Worm (Caenorhabditis elegans) whole organism, L3 larva: ENCODE results near the gene hot-3.

Source experiments
- R02D3.7 ChIP-seq: fragments of 150-350 bp; optimal IDR thresholded peaks from 2 replicates; lab custom pipeline; 2014; ENCODE audit warnings: missing biosample characterization, missing genetic modification characterization
- aly-2 ChIP-seq: fragments of 150-350 bp; optimal IDR thresholded peaks from 2 replicates; lab custom pipeline; 2014; ENCODE audit warnings: missing biosample characterization, missing genetic modification characterization
- ama-1 ChIP-seq: fragments of 150-350 bp; optimal IDR thresholded peaks from 2 replicates; lab custom pipeline; 2018
- fkh-10 ChIP-seq: sonication (generic microtip); optimal IDR thresholded peaks from 2 replicates; lab custom pipeline; 2017; ENCODE audit warnings: missing biosample characterization, missing genetic modification reagents, missing genetic modification characterization
- nhr-237 ChIP-seq: fragments of 150-350 bp; optimal IDR thresholded peaks from 2 replicates; lab custom pipeline; 2014; ENCODE audit warnings: missing biosample characterization, missing genetic modification characterization
- nhr-77 ChIP-seq: fragments of 150-350 bp; optimal IDR thresholded peaks from 2 replicates; lab custom pipeline; 2014; ENCODE audit warnings: missing biosample characterization, missing genetic modification characterization
- snpc-4 ChIP-seq: fragments of 150-350 bp; optimal IDR thresholded peaks from 2 replicates; lab custom pipeline; 2014; ENCODE audit warnings: missing biosample characterization, missing genetic modification characterization
- unc-62 ChIP-seq: fragments of 150-350 bp; sonication (generic microtip); optimal IDR thresholded peaks from 4 replicates; lab custom pipeline; 2014; ENCODE audit warnings: missing biosample characterization, missing genetic modification reagents, missing genetic modification characterization
- zag-1 ChIP-seq: fragments of 150-350 bp; optimal IDR thresholded peaks from 2 replicates; lab custom pipeline; 2014; ENCODE audit warnings: missing biosample characterization, missing genetic modification characterization

DNA sequence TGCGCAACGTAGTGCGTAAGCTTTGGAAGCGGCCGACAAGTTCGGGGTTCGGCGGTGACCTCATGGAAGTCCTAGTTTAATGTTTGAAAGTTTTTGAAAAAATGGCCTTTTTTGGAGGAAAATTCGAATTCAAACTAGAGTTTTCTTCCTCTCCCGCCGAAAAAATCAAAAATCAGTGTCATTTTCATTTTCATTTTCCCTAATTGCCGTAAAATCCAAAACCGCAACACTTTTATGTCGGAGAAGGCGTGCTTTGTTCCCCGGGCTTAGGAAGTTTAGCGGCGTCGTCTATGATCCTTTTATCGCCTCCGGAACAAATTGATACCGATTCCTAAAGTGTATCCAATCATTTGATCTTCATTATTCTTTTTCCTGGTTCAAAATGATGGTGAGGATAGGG, 6.9 kb downstream of the hot-3 start, which contains the start of gene mltn-5:
- no peak for TF ChIP-seq zag-1 (tag; lab: Kevin White, UChicago)
- TF ChIP-seq fkh-10: no peak
- TF ChIP-seq snpc-4: no peak
- no peak for TF ChIP-seq R02D3.7
- no peak for TF ChIP-seq aly-2 (tag; lab: Kevin White, UChicago)
- TF ChIP-seq ama-1 (lab: Kevin White, UChicago): no peak
- no peak for TF ChIP-seq unc-62 (GFP tag; lab: Kevin White, UChicago)
- TF ChIP-seq nhr-237 (tag; lab: Kevin White, UChicago): no peak
- no peak for TF ChIP-seq nhr-77 (tag; lab: Kevin White, UChicago)
